Worm (Caenorhabditis elegans): Measurements from ENCODE around the gene Y45F10D.15.
A peak's percentile ranks its signal among the peaks of the same experiment; 100 is the strongest.

Gene Y45F10D.15

DNA sequence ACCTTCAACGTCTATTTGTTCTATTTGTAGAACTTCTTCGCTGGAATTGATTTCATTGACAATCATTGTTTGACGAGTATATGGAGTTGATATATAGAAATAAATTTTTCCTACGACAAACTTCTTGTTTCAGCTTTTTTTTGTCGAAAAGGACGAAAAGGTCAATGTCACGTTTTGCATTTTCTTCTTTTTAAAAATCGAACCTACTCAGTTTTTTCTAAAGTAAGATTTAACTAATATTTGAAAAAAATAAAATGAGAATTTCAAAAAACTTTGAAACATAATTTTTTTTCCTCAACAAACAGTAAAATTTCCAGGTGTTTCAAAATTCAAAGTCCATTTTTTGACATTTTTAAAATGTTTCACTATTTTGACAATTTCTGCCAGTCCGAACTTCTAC is 15.5 kb upstream of the Y45F10D.15 start, which contains the start of gene H08M01.1:
TSS of gene H08M01.1 (minus strand) at position 101 of the 400 bp plus-strand sequence.
- no peak for TF ChIP-seq elt-1 (tag; optimal IDR thresholded peaks at IDR 0.05)
- TF ChIP-seq nhr-11 (tag; optimal IDR thresholded peaks at IDR 0.05): no peak
- no peak for TF ChIP-seq lsy-2 (tag; optimal IDR thresholded peaks at IDR 0.05)
- no peak for TF ChIP-seq peb-1 (tag; optimal IDR thresholded peaks at IDR 0.05)
- no peak for TF ChIP-seq ztf-4 (tag; optimal IDR thresholded peaks at IDR 0.05)
- TF ChIP-seq mab-5 (tag; optimal IDR thresholded peaks at IDR 0.05): no peak
- no peak for TF ChIP-seq ztf-11 (tag; optimal IDR thresholded peaks at IDR 0.05)
- TF ChIP-seq blmp-1 (tag; optimal IDR thresholded peaks at IDR 0.05; ENCODE audit: insufficient read depth): no peak
- TF ChIP-seq sma-3 (GFP tag; optimal IDR thresholded peaks at IDR 0.05): no peak
- TF ChIP-seq lin-13 (GFP tag; optimal IDR thresholded peaks at IDR 0.05): no peak
- no peak for TF ChIP-seq unc-62 (GFP tag; optimal IDR thresholded peaks at IDR 0.05)
- TF ChIP-seq C34F6.9 (tag; optimal IDR thresholded peaks at IDR 0.05): no peak
- TF ChIP-seq nhr-237 (tag; optimal IDR thresholded peaks at IDR 0.05): no peak
- no peak for TF ChIP-seq fos-1 (tag; optimal IDR thresholded peaks at IDR 0.05)
- no peak for TF ChIP-seq nhr-23 (tag; optimal IDR thresholded peaks at IDR 0.05)
- no peak for TF ChIP-seq zag-1 (tag; optimal IDR thresholded peaks at IDR 0.05)
- no peak for TF ChIP-seq sma-9 (GFP tag; optimal IDR thresholded peaks at IDR 0.05)
- TF ChIP-seq sma-9 (tag; optimal IDR thresholded peaks at IDR 0.05): no peak
- TF ChIP-seq nhr-25 (tag; optimal IDR thresholded peaks at IDR 0.05): no peak

DNA sequence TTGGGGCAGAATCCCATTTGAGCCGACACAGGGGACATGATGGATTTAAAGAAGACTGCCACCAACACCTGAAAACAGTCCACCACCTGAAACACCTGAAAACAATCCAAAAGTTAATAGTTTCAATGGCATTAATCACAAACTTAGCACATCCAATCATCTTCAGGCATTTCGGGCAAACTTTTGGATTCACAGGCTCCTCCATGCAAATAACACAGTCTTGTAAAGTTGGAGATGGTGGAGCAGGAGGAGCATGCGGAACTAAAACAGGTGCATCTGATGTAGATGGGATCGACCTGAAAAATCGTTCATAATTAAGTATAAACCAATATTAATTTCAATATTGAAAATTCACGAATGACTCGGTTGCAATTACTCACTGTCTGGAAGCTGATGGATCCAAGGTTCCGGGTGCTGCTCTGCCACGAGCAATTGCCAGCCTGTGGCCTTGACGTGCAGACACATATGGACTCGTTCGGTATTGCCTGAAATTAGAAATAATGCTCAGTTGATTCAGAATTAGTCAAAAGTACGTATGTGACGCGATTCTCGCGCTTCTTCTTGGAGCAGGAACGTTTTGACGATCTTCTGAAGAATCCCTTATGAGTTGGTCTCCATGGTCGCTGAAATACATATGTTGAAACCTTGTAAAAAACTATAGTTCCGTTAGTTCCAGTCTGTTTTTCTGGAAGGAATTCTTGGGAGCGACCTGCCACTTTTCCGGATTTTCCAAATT is 13.8 kb upstream of the Y45F10D.15 start:
- TF ChIP-seq sma-9 (GFP tag; optimal IDR thresholded peaks at IDR 0.05) (no peak), sma-9 (tag; optimal IDR thresholded peaks at IDR 0.05) (no peak), F13H6.1 (tag; optimal IDR thresholded peaks at IDR 0.05) (no peak), ztf-11 (tag; optimal IDR thresholded peaks at IDR 0.05) (no peak), lin-39 (tag; optimal IDR thresholded peaks at IDR 0.05) (no peak)

DNA sequence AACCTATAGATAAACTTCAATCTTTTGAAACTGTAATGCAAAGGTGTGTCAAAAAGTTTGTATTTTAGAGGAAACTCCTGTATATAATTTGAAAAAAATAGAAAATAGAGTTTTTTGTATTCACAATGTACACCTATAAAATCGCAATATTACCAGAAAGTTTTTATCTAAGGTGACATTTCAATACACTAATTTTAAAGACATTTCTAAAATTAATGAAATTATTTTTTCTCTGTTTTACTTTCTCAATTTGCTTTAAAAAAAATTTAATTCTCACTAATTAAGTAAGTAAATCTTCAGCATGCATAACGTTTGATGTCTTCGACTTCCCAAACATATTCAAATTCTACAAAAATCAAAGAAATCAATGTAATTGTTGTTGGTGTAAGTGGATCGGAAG is 6.8 kb upstream of the Y45F10D.15 start, which contains the start of gene rga-5:
TSS of gene rga-5 (plus strand) at position 301 of the 400 bp plus-strand sequence.
- TF ChIP-seq ztf-1 (GFP tag; conservative IDR thresholded peaks at IDR 0.05): no peak
- TF ChIP-seq unc-39 (tag; optimal IDR thresholded peaks at IDR 0.05): no peak
- no peak for TF ChIP-seq ZK546.5 (tag; optimal IDR thresholded peaks at IDR 0.05)
- TF ChIP-seq nhr-23 (tag; optimal IDR thresholded peaks at IDR 0.05): no peak
- TF ChIP-seq egl-27 (tag; optimal IDR thresholded peaks at IDR 0.05): no peak
- TF ChIP-seq C34F6.9 (tag; optimal IDR thresholded peaks at IDR 0.05): no peak
- no peak for TF ChIP-seq peb-1 (tag; optimal IDR thresholded peaks at IDR 0.05)
- TF ChIP-seq nhr-11 (tag; optimal IDR thresholded peaks at IDR 0.05): no peak
- TF ChIP-seq lsy-2 (tag; optimal IDR thresholded peaks at IDR 0.05): no peak
- TF ChIP-seq elt-1 (tag; optimal IDR thresholded peaks at IDR 0.05): no peak
- TF ChIP-seq mdl-1 (tag; optimal IDR thresholded peaks at IDR 0.05): no peak
- no peak for TF ChIP-seq blmp-1 (tag; optimal IDR thresholded peaks at IDR 0.05; ENCODE audit: insufficient read depth)
- TF ChIP-seq mab-5 (tag; optimal IDR thresholded peaks at IDR 0.05): no peak
- TF ChIP-seq ztf-11 (tag; optimal IDR thresholded peaks at IDR 0.05): no peak
- TF ChIP-seq nhr-77 (tag; optimal IDR thresholded peaks at IDR 0.05): no peak
- no peak for TF ChIP-seq unc-62 (GFP tag; optimal IDR thresholded peaks at IDR 0.05)
- TF ChIP-seq nhr-25 (tag; optimal IDR thresholded peaks at IDR 0.05): no peak
- TF ChIP-seq lin-13 (GFP tag; optimal IDR thresholded peaks at IDR 0.05): no peak
- TF ChIP-seq sma-9 (GFP tag; optimal IDR thresholded peaks at IDR 0.05): no peak
- no peak for TF ChIP-seq sma-9 (tag; optimal IDR thresholded peaks at IDR 0.05)
- TF ChIP-seq Y55F3AM.14 (GFP tag; optimal IDR thresholded peaks at IDR 0.05): no peak

DNA sequence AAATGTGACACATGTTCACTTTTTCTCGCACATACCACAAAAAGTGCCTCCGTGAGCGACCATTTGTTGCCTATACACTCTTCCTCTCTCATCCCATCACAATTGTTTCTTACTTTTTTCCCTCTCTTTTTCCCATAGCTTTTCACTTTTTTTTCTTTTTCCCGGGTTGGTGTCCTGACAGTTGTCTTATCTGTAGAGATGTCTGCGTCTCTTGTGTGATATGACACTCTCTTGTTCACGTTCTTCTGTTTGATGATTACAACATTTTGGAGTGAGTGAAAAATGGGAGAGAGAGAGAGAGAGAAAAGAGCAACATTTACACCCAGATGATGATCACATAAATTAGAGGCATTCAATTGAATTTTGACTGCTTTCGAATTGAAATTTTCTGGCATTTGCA is 5.6 kb upstream of the Y45F10D.15 start:
- TF ChIP-seq skn-1 (tag; optimal IDR thresholded peaks at IDR 0.05): no peak
- peak; percentile 90 for TF ChIP-seq fos-1 (tag; optimal IDR thresholded peaks at IDR 0.05)
- TF ChIP-seq lin-39 (tag; optimal IDR thresholded peaks at IDR 0.05): no peak
- TF ChIP-seq gmeb-1 (tag; optimal IDR thresholded peaks at IDR 0.05): peak; percentile 54
- TF ChIP-seq unc-39 (tag; optimal IDR thresholded peaks at IDR 0.05): no peak
- TF ChIP-seq nhr-129 (tag; optimal IDR thresholded peaks at IDR 0.05): peak; percentile 95
- peak; percentile 52 for TF ChIP-seq C34F6.9 (tag; optimal IDR thresholded peaks at IDR 0.05)
- peak; percentile 66 for TF ChIP-seq ztf-4 (tag; optimal IDR thresholded peaks at IDR 0.05)
- TF ChIP-seq sem-4 (tag; optimal IDR thresholded peaks at IDR 0.05): peak; percentile 36
- no peak for TF ChIP-seq nhr-237 (tag; optimal IDR thresholded peaks at IDR 0.05)
- peak; percentile 65 for TF ChIP-seq crh-2 (tag; optimal IDR thresholded peaks at IDR 0.05)
- no peak for TF ChIP-seq nhr-21 (tag; optimal IDR thresholded peaks at IDR 0.05)
- no peak for TF ChIP-seq ceh-16 (tag; optimal IDR thresholded peaks at IDR 0.05)
- peak; percentile 50 for TF ChIP-seq nhr-6 (tag; optimal IDR thresholded peaks at IDR 0.05)
- TF ChIP-seq blmp-1 (tag; optimal IDR thresholded peaks at IDR 0.05; ENCODE audit: insufficient read depth): peak; percentile 52
- peak; percentile 8 to 77 for TF ChIP-seq lsy-2 (tag; optimal IDR thresholded peaks at IDR 0.05)
- TF ChIP-seq F13H6.1 (tag; optimal IDR thresholded peaks at IDR 0.05): peak; percentile 91
- TF ChIP-seq ama-1 (optimal IDR thresholded peaks at IDR 0.05): no peak
- TF ChIP-seq sma-9 (GFP tag; optimal IDR thresholded peaks at IDR 0.05): peak; percentile 67
- TF ChIP-seq sma-9 (tag; optimal IDR thresholded peaks at IDR 0.05): no peak
